3 fruit fly cellular contexts compared by ENCODE assay signal in the genomic region with DNA sequence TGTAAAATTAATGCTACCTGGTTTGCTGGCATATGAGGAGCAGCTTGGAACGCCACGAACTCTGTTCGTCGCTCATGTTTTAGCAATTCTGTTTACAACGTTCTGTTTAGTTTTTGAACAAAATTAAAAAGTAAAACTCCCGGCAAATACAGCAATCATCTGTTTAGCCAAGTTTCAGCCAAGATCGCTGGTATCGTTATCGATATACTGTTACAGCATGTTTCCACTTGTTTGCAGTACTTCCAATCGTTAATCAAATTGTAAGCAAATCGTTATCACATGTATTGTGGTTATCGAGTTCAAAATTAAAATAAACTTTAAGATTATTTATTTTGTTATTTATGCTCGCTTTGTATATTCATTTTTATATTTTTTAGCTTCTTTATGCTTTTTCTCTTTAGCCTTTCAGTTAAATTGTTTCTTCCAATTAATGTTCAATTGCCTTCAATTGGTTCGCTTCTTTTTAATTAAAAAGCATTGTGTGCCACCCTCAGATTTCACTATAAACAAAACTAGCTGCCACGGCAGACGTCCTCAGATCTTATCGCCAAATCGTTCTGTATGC.
TF ChIP-seq lines count a peak whose summit lies in the region.

A gene (minus strand): TSS at position 142 of the 565 bp plus-strand sequence.
A gene (plus strand): TSS at position 515 of the 565 bp plus-strand sequence.

- TF ChIP-seq CTCF in whole organism, embryonic (GFP tag; optimal IDR thresholded peaks at IDR 0.05; lab: Kevin White, UChicago), result no peak

TF ChIP-seq in whole organism, embryonic, 481 proteins besides CTCF, POLR2A, EP300 and RAD21 (continues in another document):
- TF ChIP-seq Hmr (GFP tag; optimal IDR thresholded peaks at IDR 0.05; lab: Kevin White, UChicago) (no peak), CG8944 (GFP tag; optimal IDR thresholded peaks at IDR 0.05; lab: Kevin White, UChicago) (no peak), CG5180 (GFP tag; optimal IDR thresholded peaks at IDR 0.05; lab: Kevin White, UChicago) (no peak), HHEX (GFP tag; optimal IDR thresholded peaks at IDR 0.05; lab: Kevin White, UChicago) (no peak), Meics (GFP tag; optimal IDR thresholded peaks at IDR 0.05; lab: Kevin White, UChicago) (no peak), HmgZ (tag; optimal IDR thresholded peaks at IDR 0.05; lab: Kevin White, UChicago) (peak; percentile 44), CG12659 (GFP tag; optimal IDR thresholded peaks at IDR 0.05; lab: Kevin White, UChicago) (no peak), Poxn (GFP tag; IDR thresholded peaks at IDR 0.05; lab: Robert Waterston, UW) (no peak), Fer3 (tag; optimal IDR thresholded peaks at IDR 0.05; lab: Kevin White, UChicago) (no peak), pho (GFP tag; optimal IDR thresholded peaks at IDR 0.05; lab: Kevin White, UChicago) (no peak), E2f2 (GFP tag; IDR thresholded peaks at IDR 0.05; lab: Robert Waterston, UW) (peak; percentile 96), CG6175 (GFP tag; IDR thresholded peaks at IDR 0.05; lab: Robert Waterston, UW) (no peak), CG14667 (GFP tag; IDR thresholded peaks at IDR 0.05; lab: Robert Waterston, UW) (no peak), inv (GFP tag; IDR thresholded peaks at IDR 0.05; lab: Robert Waterston, UW; ENCODE audit: partially characterized antibody) (peak; percentile 63; the same call in 1 of the 2 replicates), Deaf1 (tag; optimal IDR thresholded peaks at IDR 0.05; lab: Kevin White, UChicago) (no peak), CG42726 (GFP tag; IDR thresholded peaks at IDR 0.05; lab: Robert Waterston, UW; ENCODE audit: partially characterized antibody) (no peak; the same call in 1 of the 2 replicates), E2f1 (GFP tag; IDR thresholded peaks at IDR 0.05; lab: Robert Waterston, UW) (no peak), CG6813 (GFP tag; optimal IDR thresholded peaks at IDR 0.05; lab: Kevin White, UChicago) (no peak), sens (GFP tag; lab: Kevin White, UChicago) (no peak), Mrtf (GFP tag; IDR thresholded peaks at IDR 0.05; lab: Robert Waterston, UW) (no peak), CG11723 (GFP tag; optimal IDR thresholded peaks at IDR 0.05; lab: Kevin White, UChicago) (no peak), CG17568 (GFP tag; optimal IDR thresholded peaks at IDR 0.05; lab: Kevin White, UChicago) (no peak), Kr (GFP tag; optimal IDR thresholded peaks at IDR 0.05; lab: Kevin White, UChicago) (no peak), ato (GFP tag; IDR thresholded peaks at IDR 0.05; lab: Robert Waterston, UW; ENCODE audit: partially characterized antibody) (peak; percentile 93), CrebB (tag; optimal IDR thresholded peaks at IDR 0.05; lab: Kevin White, UChicago) (no peak), rib (GFP tag; IDR thresholded peaks at IDR 0.05; lab: Robert Waterston, UW) (no peak), CG6654 (GFP tag; optimal IDR thresholded peaks at IDR 0.05; lab: Kevin White, UChicago) (no peak), dm (GFP tag; optimal IDR thresholded peaks at IDR 0.05; lab: Kevin White, UChicago) (no peak), CG14050 (GFP tag; IDR thresholded peaks at IDR 0.05; lab: Robert Waterston, UW) (no peak)

TF ChIP-seq in whole organism, prepupa, 60 proteins besides CTCF, POLR2A, EP300 and RAD21:
- TF ChIP-seq CG8632 (GFP tag; optimal IDR thresholded peaks at IDR 0.05; lab: Kevin White, UChicago) (no peak), salr (GFP tag; optimal IDR thresholded peaks at IDR 0.05; lab: Kevin White, UChicago) (no peak), Blimp-1 (GFP tag; optimal IDR thresholded peaks at IDR 0.05; lab: Kevin White, UChicago) (peak; percentile 87), acj6 (GFP tag; optimal IDR thresholded peaks at IDR 0.05; lab: Kevin White, UChicago) (no peak), CG31627 (GFP tag; optimal IDR thresholded peaks at IDR 0.05; lab: Kevin White, UChicago) (no peak), CG6808 (GFP tag; optimal IDR thresholded peaks at IDR 0.05; lab: Kevin White, UChicago) (no peak), Sox102F (GFP tag; optimal IDR thresholded peaks at IDR 0.05; lab: Kevin White, UChicago) (no peak), CG4318 (GFP tag; optimal IDR thresholded peaks at IDR 0.05; lab: Kevin White, UChicago) (no peak)
TF ChIP-seq in whole organism, prepupa: peak in this region for 1.

TF ChIP-seq in whole organism, wandering third instar larva, 38 proteins besides CTCF, POLR2A, EP300 and RAD21:
- TF ChIP-seq ey (GFP tag; optimal IDR thresholded peaks at IDR 0.05; lab: Kevin White, UChicago) (no peak), N (GFP tag; optimal IDR thresholded peaks at IDR 0.05; lab: Kevin White, UChicago) (peak; percentile 80), Rel (GFP tag; optimal IDR thresholded peaks at IDR 0.05; lab: Kevin White, UChicago) (no peak), Rel (tag; optimal IDR thresholded peaks at IDR 0.05; lab: Kevin White, UChicago) (peak; percentile 90)
